Fruit fly (Drosophila melanogaster): ENCODE results near the gene CG7059.
A peak's percentile ranks its signal among the peaks of the same experiment; 100 is the strongest.

The CG7059 gene

dm6 chr3R:22358810-22359209 lies 30.8 kb upstream of the CG7059 start (continued):
- TF ChIP-seq CG13123 (GFP tag; optimal IDR thresholded peaks at IDR 0.05) (peak; percentile 69), lbe (GFP tag; optimal IDR thresholded peaks at IDR 0.05) (peak; percentile 65), CG4360 (GFP tag; IDR thresholded peaks at IDR 0.05) (peak; percentile 61; the same call in 1 of the 2 replicates), slou (GFP tag; optimal IDR thresholded peaks at IDR 0.05) (no peak), Adf1 (GFP tag; IDR thresholded peaks at IDR 0.05) (no peak), exex (tag; optimal IDR thresholded peaks at IDR 0.05) (peak; percentile 41), CG17829 (tag; optimal IDR thresholded peaks at IDR 0.05) (peak; percentile 78), Hand (GFP tag; optimal IDR thresholded peaks at IDR 0.05) (no peak), CG13775 (GFP tag; optimal IDR thresholded peaks at IDR 0.05) (peak; percentile 44), amos (GFP tag; IDR thresholded peaks at IDR 0.05; ENCODE audit: partially characterized antibody) (no peak), Oli (tag; optimal IDR thresholded peaks at IDR 0.05) (peak; percentile 71), zfh2 (GFP tag; optimal IDR thresholded peaks at IDR 0.05) (no peak), Ets65A (GFP tag) (no peak), Mrtf (GFP tag; IDR thresholded peaks at IDR 0.05) (peak; percentile 61; the same call in 2 of the 3 replicates), Mad (GFP tag; optimal IDR thresholded peaks at IDR 0.05) (peak; percentile 52), gce (GFP tag; IDR thresholded peaks at IDR 0.05) (peak; percentile 23; the same call in 1 of the 3 replicates), CG12659 (GFP tag; optimal IDR thresholded peaks at IDR 0.05) (peak; percentile 54), Lhr (GFP tag; optimal IDR thresholded peaks at IDR 0.05) (peak; percentile 73), CG1233 (GFP tag; optimal IDR thresholded peaks at IDR 0.05) (peak; percentile 83), CG12391 (tag; optimal IDR thresholded peaks at IDR 0.05) (peak; percentile 73), Ets97D (GFP tag; optimal IDR thresholded peaks at IDR 0.05) (no peak), Doc3 (GFP tag; IDR thresholded peaks at IDR 0.05; ENCODE audit: partially characterized antibody) (no peak), Ssrp (tag; optimal IDR thresholded peaks at IDR 0.05) (peak; percentile 58), pum (GFP tag; optimal IDR thresholded peaks at IDR 0.05) (peak; percentile 25), CG12071 (GFP tag; optimal IDR thresholded peaks at IDR 0.05) (peak; percentile 57), fd96Cb (tag; optimal IDR thresholded peaks at IDR 0.05) (peak; percentile 77), Lim3 (GFP tag; IDR thresholded peaks at IDR 0.05) (no peak), eyg (GFP tag; optimal IDR thresholded peaks at IDR 0.05) (peak; percentile 5), fu2 (GFP tag; optimal IDR thresholded peaks at IDR 0.05) (no peak), CG18599 (GFP tag; optimal IDR thresholded peaks at IDR 0.05) (peak; percentile 72), CG11456 (GFP tag; IDR thresholded peaks at IDR 0.05) (0 out of 3 replicates have a peak, but pooled peaks have one; percentile 35), CG10959 (GFP tag; IDR thresholded peaks at IDR 0.05) (peak; percentile 66), CG17912 (GFP tag; optimal IDR thresholded peaks at IDR 0.05) (no peak), kni (GFP tag; optimal IDR thresholded peaks at IDR 0.05) (peak; percentile 78), ind (GFP tag; optimal IDR thresholded peaks at IDR 0.05) (peak; percentile 47), Bteb2 (GFP tag; optimal IDR thresholded peaks at IDR 0.05) (peak; percentile 36), CG6813 (GFP tag; optimal IDR thresholded peaks at IDR 0.05) (peak; percentile 86), CG15269 (tag; optimal IDR thresholded peaks at IDR 0.05) (peak; percentile 56), CG7745 (tag; optimal IDR thresholded peaks at IDR 0.05) (peak; percentile 60), CG42726 (GFP tag; IDR thresholded peaks at IDR 0.05; ENCODE audit: partially characterized antibody) (no peak), bsh (GFP tag; optimal IDR thresholded peaks at IDR 0.05) (peak; percentile 46 to 94), BEAF-32 (GFP tag; optimal IDR thresholded peaks at IDR 0.05) (no peak), Sry-δ (GFP tag; optimal IDR thresholded peaks at IDR 0.05) (peak; percentile 32), CG3995 (GFP tag; optimal IDR thresholded peaks at IDR 0.05) (no peak), Scr (GFP tag; IDR thresholded peaks at IDR 0.05; ENCODE audit: partially characterized antibody) (no peak), CG10147 (GFP tag; optimal IDR thresholded peaks at IDR 0.05) (peak; percentile 40), CG11695 (GFP tag; IDR thresholded peaks at IDR 0.05) (peak; percentile 85), ATbp (GFP tag; optimal IDR thresholded peaks at IDR 0.05) (peak; percentile 77), odd (GFP tag; optimal IDR thresholded peaks at IDR 0.05) (peak; percentile 55), ash1 (GFP tag; optimal IDR thresholded peaks at IDR 0.05) (no peak)
